Worm (Caenorhabditis elegans): ENCODE results near the gene aptf-2.

Gene aptf-2

DNA sequence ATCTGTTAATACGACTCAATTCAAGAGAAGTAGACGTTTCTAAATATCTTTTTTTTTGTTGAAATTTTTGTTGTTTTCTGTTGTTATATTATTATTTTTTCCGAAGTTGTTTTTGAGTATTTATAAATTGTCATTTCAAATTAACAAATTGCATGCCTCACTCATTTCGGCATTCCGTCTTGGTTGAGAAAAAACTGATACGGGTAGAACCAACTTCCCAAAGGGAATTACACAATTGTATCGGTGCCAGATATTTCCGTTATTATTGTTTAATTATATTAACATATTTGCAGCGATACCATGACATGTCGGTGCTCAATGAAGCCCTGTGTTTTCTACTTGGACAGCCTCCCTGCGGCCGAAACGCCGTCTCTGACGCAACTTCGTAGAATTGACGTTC, 13.4 kb upstream of the aptf-2 start, which contains the start of gene K09B11.4:
Gene K09B11.4 (plus strand): TSS at position 301 of the 400 bp plus-strand sequence.
- TF ChIP-seq nhr-12 (tag; optimal IDR thresholded peaks at IDR 0.05) (no peak), ceh-16 (tag; optimal IDR thresholded peaks at IDR 0.05) (no peak), nhr-67 (tag; optimal IDR thresholded peaks at IDR 0.05) (no peak), elt-1 (tag; optimal IDR thresholded peaks at IDR 0.05) (no peak), aly-2 (tag; optimal IDR thresholded peaks at IDR 0.05) (no peak), mdl-1 (tag; optimal IDR thresholded peaks at IDR 0.05) (no peak), ztf-11 (tag; optimal IDR thresholded peaks at IDR 0.05) (no peak), egl-27 (tag; optimal IDR thresholded peaks at IDR 0.05) (no peak), lin-15B (tag; optimal IDR thresholded peaks at IDR 0.05) (no peak), tbx-2 (tag; optimal IDR thresholded peaks at IDR 0.05) (no peak), zag-1 (tag; optimal IDR thresholded peaks at IDR 0.05) (no peak), fkh-10 (GFP tag; optimal IDR thresholded peaks at IDR 0.05) (no peak), lsy-12 (tag; optimal IDR thresholded peaks at IDR 0.05) (no peak), ztf-4 (tag; optimal IDR thresholded peaks at IDR 0.05) (no peak), ZK546.5 (tag; optimal IDR thresholded peaks at IDR 0.05) (no peak)

DNA sequence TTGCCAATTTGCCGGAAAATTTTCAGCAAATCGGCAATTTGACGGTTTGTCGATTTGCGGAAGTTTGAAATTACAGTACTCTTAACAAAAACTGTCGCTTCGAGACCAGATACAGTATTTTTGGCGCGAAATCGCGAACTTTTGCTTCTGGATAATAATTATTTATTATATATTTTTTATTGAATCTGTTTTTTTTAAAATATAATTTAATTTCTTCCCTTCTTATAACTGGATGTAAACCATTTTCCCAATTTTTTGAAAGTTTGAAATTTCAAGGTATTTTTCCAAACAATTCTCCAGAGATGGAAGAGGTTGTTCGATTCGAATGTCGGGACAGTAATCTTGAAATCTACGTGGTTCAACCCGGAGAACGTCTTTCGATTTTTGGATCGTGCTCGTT, 6.3 kb upstream of the aptf-2 start, which contains the start of gene nol-9:
Gene nol-9 (plus strand): TSS at position 301 of the 400 bp plus-strand sequence.
- no peak for TF ChIP-seq zag-1 (tag; optimal IDR thresholded peaks at IDR 0.05)
- no peak for TF ChIP-seq ceh-82 (tag; optimal IDR thresholded peaks at IDR 0.05)
- TF ChIP-seq fkh-10 (GFP tag; optimal IDR thresholded peaks at IDR 0.05) = no peak
- TF ChIP-seq elt-2 (tag; optimal IDR thresholded peaks at IDR 0.05) = no peak
- no peak for TF ChIP-seq pha-4 (tag; optimal IDR thresholded peaks at IDR 0.05)
- no peak for TF ChIP-seq egl-5 (tag; optimal IDR thresholded peaks at IDR 0.05)

DNA sequence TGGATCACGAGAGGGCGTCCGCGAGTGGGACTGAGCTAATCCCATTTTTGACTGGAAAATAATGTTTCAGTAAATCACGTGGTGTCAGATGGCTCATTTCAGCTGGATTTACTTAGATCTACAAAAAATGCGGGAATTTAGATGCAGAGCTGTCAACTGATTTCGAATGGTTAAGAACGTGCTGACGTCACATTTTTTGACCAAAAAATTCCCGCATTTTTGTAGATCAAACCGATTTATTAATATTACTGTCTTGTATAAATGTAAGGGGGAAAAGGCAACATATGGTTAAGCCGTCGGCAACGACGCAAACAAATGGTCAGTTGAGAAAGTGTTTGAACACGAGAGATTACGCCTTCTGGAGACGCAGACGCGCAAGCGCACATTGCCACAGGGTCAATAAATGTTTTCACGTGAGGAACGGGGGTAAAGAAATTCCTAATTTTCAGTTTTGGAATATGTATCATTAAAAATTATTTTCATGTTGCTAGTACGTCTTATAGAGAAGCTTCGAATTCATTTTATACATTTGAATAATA, 2.9 kb downstream of the aptf-2 start, which contains the start of gene gcl-1:
Gene gcl-1 (minus strand): TSS at position 51 of the 539 bp plus-strand sequence.
- TF ChIP-seq ceh-82 (tag; optimal IDR thresholded peaks at IDR 0.05) (no peak), eor-1 (tag; optimal IDR thresholded peaks at IDR 0.05) (no peak), nhr-237 (tag; optimal IDR thresholded peaks at IDR 0.05) (no peak), tbx-2 (tag; optimal IDR thresholded peaks at IDR 0.05) (no peak), ztf-4 (tag; optimal IDR thresholded peaks at IDR 0.05) (no peak), nfya-1 (tag; optimal IDR thresholded peaks at IDR 0.05; ENCODE audit: insufficient read depth) (no peak), snpc-4 (tag; optimal IDR thresholded peaks at IDR 0.05) (peak; percentile 25), unc-62 (GFP tag; optimal IDR thresholded peaks at IDR 0.05) (no peak), hmg-11 (tag; optimal IDR thresholded peaks at IDR 0.05) (peak; percentile 50), ceh-9 (tag; optimal IDR thresholded peaks at IDR 0.05) (no peak), ama-1 (optimal IDR thresholded peaks at IDR 0.05) (no peak), R02D3.7 (tag; optimal IDR thresholded peaks at IDR 0.05) (no peak), nhr-12 (tag; optimal IDR thresholded peaks at IDR 0.05) (no peak), fkh-2 (tag; optimal IDR thresholded peaks at IDR 0.05) (no peak), jun-1 (tag; optimal IDR thresholded peaks at IDR 0.05) (no peak), pha-4 (tag; optimal IDR thresholded peaks at IDR 0.05) (peak; percentile 62), elt-3 (tag; optimal IDR thresholded peaks at IDR 0.05) (no peak), lin-39 (tag; optimal IDR thresholded peaks at IDR 0.05) (no peak), ceh-16 (tag; optimal IDR thresholded peaks at IDR 0.05) (no peak), elt-2 (tag; optimal IDR thresholded peaks at IDR 0.05) (peak; percentile 5)

DNA sequence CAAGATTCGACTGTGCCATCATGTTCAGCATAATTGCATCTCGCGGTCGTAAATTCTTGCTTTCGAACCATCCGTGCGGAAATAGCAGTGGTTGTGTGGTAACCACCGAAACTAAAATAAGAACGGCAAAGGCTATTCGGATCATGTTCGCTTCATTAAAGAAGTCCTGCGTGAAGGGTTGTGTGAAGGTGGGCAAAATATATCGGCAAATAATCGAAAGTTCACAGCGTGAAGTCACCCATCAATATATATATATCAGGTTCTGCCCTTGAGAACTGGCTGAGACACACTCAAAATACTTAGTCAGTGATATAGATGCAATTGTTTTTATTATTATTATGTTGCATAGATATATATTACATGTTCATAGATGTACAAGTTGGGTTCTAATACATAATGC, 7.8 kb downstream of the aptf-2 start, which contains the start of gene Y62E10A.19:
Gene Y62E10A.19 (minus strand): TSS at position 289 of the 400 bp plus-strand sequence.
- TF ChIP-seq hmg-11 (tag; optimal IDR thresholded peaks at IDR 0.05) (no peak), nhr-25 (tag; optimal IDR thresholded peaks at IDR 0.05) (peak; percentile 30), lin-39 (tag; optimal IDR thresholded peaks at IDR 0.05) (no peak), ama-1 (optimal IDR thresholded peaks at IDR 0.05) (no peak)
